Fruit fly (Drosophila melanogaster) whole organism, embryonic: Measurements from ENCODE around the gene CG32163.

Experiments
- Atf-2 ChIP-seq: fragments of 200-800 bp; sonication (Bioruptor generic); optimal IDR thresholded peaks from 2 replicates; lab custom pipeline; 2016; ENCODE audit warnings: missing biosample characterization, missing genetic modification characterization
- CG10274 ChIP-seq: fragments of 200-800 bp; sonication (Bioruptor generic); optimal IDR thresholded peaks from 3 replicates; lab custom pipeline; 2017; ENCODE audit warnings: missing biosample characterization, mild to moderate bottlenecking, missing genetic modification characterization
- CG11560 ChIP-seq: fragments of 200-800 bp; sonication (Bioruptor generic); IDR thresholded peaks from 3 replicates; pipeline ENCODE4 v1.3.6; 2022; ENCODE audit warnings: missing biosample characterization, missing genetic modification characterization
- CG12219 ChIP-seq: fragments of 200-800 bp; sonication (Bioruptor generic); optimal IDR thresholded peaks from 3 replicates; lab custom pipeline; 2018; ENCODE audit warnings: missing biosample characterization, mild to moderate bottlenecking, missing genetic modification characterization
- CG14050 ChIP-seq: fragments of 200-800 bp; sonication (Bioruptor generic); IDR thresholded peaks from 3 replicates; pipeline ENCODE4 v1.3.6; 2022; ENCODE audit warnings: missing biosample characterization, missing genetic modification characterization
- CG17829 ChIP-seq: fragments of 200-800 bp; optimal IDR thresholded peaks from 2 replicates; lab custom pipeline; 2019; ENCODE audit warnings: missing biosample characterization, mild to moderate bottlenecking, missing genetic modification characterization, moderate library complexity
- CG18476 ChIP-seq: fragments of 200-800 bp; sonication (Bioruptor generic); optimal IDR thresholded peaks from 2 replicates; lab custom pipeline; 2016; ENCODE audit warnings: missing biosample characterization, mild to moderate bottlenecking, missing genetic modification characterization
- CG18764 ChIP-seq: fragments of 200-800 bp; sonication (Bioruptor generic); optimal IDR thresholded peaks from 3 replicates; lab custom pipeline; 2016; ENCODE audit warnings: missing biosample characterization, missing genetic modification characterization
- CG2116 ChIP-seq: fragments of 200-800 bp; sonication (Bioruptor generic); optimal IDR thresholded peaks from 3 replicates; lab custom pipeline; 2018; ENCODE audit warnings: missing biosample characterization, mild to moderate bottlenecking, missing genetic modification characterization
- CG30020 ChIP-seq: fragments of 200-800 bp; optimal IDR thresholded peaks from 2 replicates; lab custom pipeline; 2019; ENCODE audit warnings: missing biosample characterization, mild to moderate bottlenecking, missing genetic modification characterization, moderate library complexity
- CG31388 ChIP-seq: fragments of 200-800 bp; sonication (Bioruptor generic); optimal IDR thresholded peaks from 2 replicates; lab custom pipeline; 2016; ENCODE audit warnings: missing biosample characterization, missing genetic modification characterization
- CG31441 ChIP-seq: fragments of 200-800 bp; sonication (Bioruptor generic); IDR thresholded peaks from 2 replicates; pipeline ENCODE4 v1.3.6; 2022; ENCODE audit warnings: missing biosample characterization, missing genetic modification characterization
- CG33557 ChIP-seq: fragments of 200-800 bp; sonication (Bioruptor generic); optimal IDR thresholded peaks from 2 replicates; lab custom pipeline; 2019; ENCODE audit warnings: missing biosample characterization, mild to moderate bottlenecking, missing genetic modification characterization, moderate library complexity
- CG5953 ChIP-seq: fragments of 200-800 bp; sonication (Bioruptor generic); IDR thresholded peaks from 2 replicates; pipeline ENCODE4 v1.3.6; 2022; ENCODE audit warnings: missing biosample characterization, missing genetic modification characterization
- CG7357 ChIP-seq: fragments of 200-800 bp; sonication (Bioruptor generic); IDR thresholded peaks from 3 replicates; pipeline ENCODE4 v1.3.6; 2022; ENCODE audit warnings: missing biosample characterization, missing genetic modification characterization
- CG8765 ChIP-seq: fragments of 200-800 bp; sonication (Bioruptor generic); IDR thresholded peaks from 2 replicates; pipeline ENCODE4 v1.3.6; 2022; ENCODE audit warnings: missing biosample characterization, missing genetic modification characterization
- CG9817 ChIP-seq: fragments of 200-800 bp; sonication (Bioruptor generic); optimal IDR thresholded peaks from 2 replicates; lab custom pipeline; 2018; ENCODE audit warnings: missing biosample characterization, mild to moderate bottlenecking, missing genetic modification characterization, moderate library complexity
- Dref ChIP-seq: fragments of 200-800 bp; sonication (Bioruptor generic); IDR thresholded peaks from 2 replicates; pipeline ENCODE4 v1.3.6; 2022; ENCODE audit warnings: missing biosample characterization, missing genetic modification characterization
- Drgx ChIP-seq: fragments of 200-800 bp; sonication (Bioruptor generic); IDR thresholded peaks from 2 replicates; pipeline ENCODE4 v1.3.6; 2022; ENCODE audit warnings: missing biosample characterization, missing genetic modification characterization
- E2f2 ChIP-seq: fragments of 200-800 bp; sonication (Bioruptor generic); IDR thresholded peaks from 2 replicates; pipeline ENCODE4 v1.3.6; 2022; ENCODE audit warnings: missing biosample characterization, missing genetic modification characterization
- Ets65A ChIP-seq: fragments of 200-800 bp; sonication (Bioruptor generic); peaks from one replicate; lab custom pipeline; 2016; ENCODE audit warnings: missing biosample characterization, missing genetic modification characterization
- Ets97D ChIP-seq: fragments of 200-800 bp; sonication (Bioruptor generic); optimal IDR thresholded peaks from 3 replicates; lab custom pipeline; 2016; ENCODE audit warnings: missing biosample characterization, missing genetic modification characterization
- HmgD ChIP-seq: fragments of 200-800 bp; sonication (Bioruptor generic); optimal IDR thresholded peaks from 3 replicates; lab custom pipeline; 2016; ENCODE audit warnings: missing biosample characterization, missing genetic modification characterization
- Jarid2 ChIP-seq: fragments of 200-800 bp; sonication (Bioruptor generic); optimal IDR thresholded peaks from 3 replicates; lab custom pipeline; 2017; ENCODE audit warnings: mild to moderate bottlenecking, missing biosample characterization, missing genetic modification reagents, missing genetic modification characterization
- Lhr ChIP-seq: fragments of 200-800 bp; sonication (Bioruptor generic); optimal IDR thresholded peaks from 3 replicates; lab custom pipeline; 2017; ENCODE audit warnings: mild to moderate bottlenecking, missing biosample characterization, missing genetic modification reagents, missing genetic modification characterization
- Sry-δ ChIP-seq: fragments of 200-800 bp; sonication (Bioruptor generic); optimal IDR thresholded peaks from 2 replicates; lab custom pipeline; 2016; ENCODE audit warnings: missing biosample characterization, missing genetic modification characterization
- Ssrp ChIP-seq: fragments of 200-800 bp; sonication (Bioruptor generic); optimal IDR thresholded peaks from 2 replicates; lab custom pipeline; 2018; ENCODE audit warnings: missing biosample characterization, mild to moderate bottlenecking, missing genetic modification characterization, moderate library complexity
- Tbp ChIP-seq: fragments of >200 bp; optimal IDR thresholded peaks from 2 replicates; lab custom pipeline; 2018; ENCODE audit warnings: missing biosample characterization, missing genetic modification characterization
- Xbp1 ChIP-seq: fragments of 200-800 bp; sonication (Bioruptor generic); optimal IDR thresholded peaks from 3 replicates; lab custom pipeline; 2016; ENCODE audit warnings: missing biosample characterization, mild to moderate bottlenecking, missing genetic modification characterization
- Xrp1 ChIP-seq: fragments of 200-800 bp; sonication (Bioruptor generic); IDR thresholded peaks from 2 replicates; pipeline ENCODE4 v1.3.6; 2022; ENCODE audit warnings: missing biosample characterization, missing genetic modification characterization
- bigmax ChIP-seq: fragments of 200-800 bp; sonication (Bioruptor generic); optimal IDR thresholded peaks from 2 replicates; lab custom pipeline; 2018; ENCODE audit warnings: missing biosample characterization, mild to moderate bottlenecking, missing genetic modification characterization
- cwo ChIP-seq: fragments of 200-800 bp; sonication (Bioruptor generic); optimal IDR thresholded peaks from 3 replicates; lab custom pipeline; 2017; ENCODE audit warnings: missing biosample characterization, missing genetic modification characterization, mild to moderate bottlenecking, moderate library complexity, missing genetic modification reagents
- dati ChIP-seq: fragments of 200-800 bp; sonication (Bioruptor generic); IDR thresholded peaks from 2 replicates; pipeline ENCODE4 v1.3.6; 2022; ENCODE audit warnings: missing biosample characterization, missing genetic modification characterization
- dmrt99B ChIP-seq: fragments of 200-800 bp; sonication (Bioruptor generic); optimal IDR thresholded peaks from 2 replicates; lab custom pipeline; 2018; ENCODE audit warnings: missing biosample characterization, mild to moderate bottlenecking, missing genetic modification characterization, moderate library complexity
- ems ChIP-seq: fragments of 200-800 bp; sonication (Bioruptor generic); optimal IDR thresholded peaks from 3 replicates; lab custom pipeline; 2016; ENCODE audit warnings: missing biosample characterization, missing genetic modification characterization
- en ChIP-seq: fragments of 200-800 bp; sonication (Bioruptor generic); optimal IDR thresholded peaks from 2 replicates; lab custom pipeline; 2016; ENCODE audit warnings: missing biosample characterization, missing genetic modification characterization
- ewg ChIP-seq: fragments of 200-800 bp; sonication (Bioruptor generic); optimal IDR thresholded peaks from 3 replicates; lab custom pipeline; 2017; ENCODE audit warnings: mild to moderate bottlenecking, missing biosample characterization, missing genetic modification reagents, missing genetic modification characterization
- eyg ChIP-seq: fragments of 200-800 bp; sonication (Bioruptor generic); optimal IDR thresholded peaks from 3 replicates; lab custom pipeline; 2016; ENCODE audit warnings: missing biosample characterization, missing genetic modification characterization
- fd96Cb ChIP-seq: fragments of 200-800 bp; sonication (Bioruptor generic); optimal IDR thresholded peaks from 2 replicates; lab custom pipeline; 2018; ENCODE audit warnings: missing biosample characterization, mild to moderate bottlenecking, missing genetic modification characterization, moderate library complexity
- insv ChIP-seq, 2 experiments: fragments of 200-800 bp; sonication (Bioruptor generic); optimal IDR thresholded peaks; 3 replicates each; lab custom pipeline; 2016 to 2018; ENCODE audit warnings: missing biosample characterization in 2 of 2, missing genetic modification characterization in 2 of 2
- knrl ChIP-seq: fragments of 200-800 bp; sonication (Bioruptor generic); IDR thresholded peaks from 3 replicates; pipeline ENCODE4 v1.3.6; 2022; ENCODE audit warnings: missing biosample characterization, missing genetic modification characterization; ENCODE audit not compliant: partially characterized antibody
- nau ChIP-seq: fragments of 200-800 bp; sonication (Bioruptor generic); optimal IDR thresholded peaks from 3 replicates; lab custom pipeline; 2017; ENCODE audit warnings: missing biosample characterization, mild to moderate bottlenecking, missing genetic modification characterization, missing genetic modification reagents
- org-1 ChIP-seq: fragments of 200-800 bp; sonication (Bioruptor generic); optimal IDR thresholded peaks from 2 replicates; lab custom pipeline; 2017; ENCODE audit warnings: missing biosample characterization, missing genetic modification characterization
- pan ChIP-seq, 4 experiments: fragments of >200 bp in 3 of 4; fragments of 200-800 bp in 1 of 4; sonication (Bioruptor generic) in 1 of 4; optimal IDR thresholded peaks in 3 of 4; IDR thresholded peaks in 1 of 4; 2 replicates each; pipeline versions ENCODE4 v1.3.6 to Lab custom; 2017 to 2022; ENCODE audit warnings: missing biosample characterization in 2 of 4, missing genetic modification characterization in 2 of 4, mixed read lengths in 1 of 4
- pb ChIP-seq: fragments of 200-800 bp; sonication (Bioruptor generic); optimal IDR thresholded peaks from 3 replicates; lab custom pipeline; 2016; ENCODE audit warnings: missing biosample characterization, missing genetic modification characterization
- pnt ChIP-seq: fragments of 200-800 bp; sonication (Bioruptor generic); optimal IDR thresholded peaks from 3 replicates; lab custom pipeline; 2016; ENCODE audit warnings: missing biosample characterization, missing genetic modification characterization
- schlank ChIP-seq: fragments of 200-800 bp; sonication (Bioruptor generic); optimal IDR thresholded peaks from 2 replicates; lab custom pipeline; 2018; ENCODE audit warnings: missing biosample characterization, mild to moderate bottlenecking, missing genetic modification characterization
- sqz ChIP-seq: fragments of 200-800 bp; sonication (Bioruptor generic); optimal IDR thresholded peaks from 3 replicates; lab custom pipeline; 2018; ENCODE audit warnings: missing biosample characterization, mild to moderate bottlenecking, missing genetic modification characterization
- tgo ChIP-seq: fragments of 200-800 bp; sonication (Bioruptor generic); IDR thresholded peaks from 3 replicates; pipeline ENCODE4 v1.3.6; 2022; ENCODE audit warnings: missing biosample characterization, missing genetic modification characterization
- unpg ChIP-seq: fragments of 200-800 bp; sonication (Bioruptor generic); optimal IDR thresholded peaks from 3 replicates; lab custom pipeline; 2018; ENCODE audit warnings: missing biosample characterization, mild to moderate bottlenecking, missing genetic modification characterization, moderate library complexity
- vfl ChIP-seq: fragments of 200-800 bp; sonication (Bioruptor generic); optimal IDR thresholded peaks from 2 replicates; lab custom pipeline; 2016; ENCODE audit warnings: missing biosample characterization, missing genetic modification characterization
- zen ChIP-seq: fragments of 200-800 bp; sonication (Bioruptor generic); optimal IDR thresholded peaks from 3 replicates; lab custom pipeline; 2018; ENCODE audit warnings: missing biosample characterization, mild to moderate bottlenecking, missing genetic modification characterization, moderate library complexity

CG32163 gene

DNA sequence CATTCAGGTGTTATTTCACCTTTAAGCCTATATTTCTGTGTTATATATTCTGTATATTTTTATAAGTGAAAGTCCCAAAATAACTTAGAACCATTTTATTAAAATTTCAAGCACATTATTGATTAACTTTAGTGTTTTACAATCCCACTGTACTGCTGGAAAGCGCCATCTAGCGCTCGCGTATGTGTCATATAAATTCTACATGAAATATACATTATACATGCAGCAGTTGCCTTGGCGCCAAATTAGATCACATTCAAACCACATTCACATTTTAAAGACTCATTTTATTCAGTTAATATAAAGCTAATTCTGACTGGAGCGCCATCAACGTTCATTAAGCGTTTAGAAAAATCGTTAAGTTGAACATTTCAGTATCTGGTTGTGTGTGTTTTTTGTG lies 23.6 kb upstream of the CG32163 start (continued):
- no peak for TF ChIP-seq sqz (GFP tag; lab: Kevin White, UChicago)
- TF ChIP-seq pb: no peak
- TF ChIP-seq cwo (GFP tag; lab: Kevin White, UChicago): no peak
- no peak for TF ChIP-seq CG18476
- TF ChIP-seq nau (GFP tag; lab: Kevin White, UChicago): no peak
- TF ChIP-seq pnt: no peak
- peak; percentile 21; the same call in 1 of the 3 replicates for TF ChIP-seq knrl
- TF ChIP-seq Xrp1: peak; percentile 15; the same call in 1 of the 2 replicates
- no peak for TF ChIP-seq Atf-2 (GFP tag; lab: Kevin White, UChicago)
- TF ChIP-seq pan (optimal IDR thresholded peaks at IDR 0.05; lab: Kevin White, UChicago): no peak
- peak in 1 of 2 experiments; percentile 28 for TF ChIP-seq pan (GFP tag; optimal IDR thresholded peaks at IDR 0.05 in 1 of 2, IDR thresholded peaks at IDR 0.05 in 1 of 2)
- TF ChIP-seq CG14050 (GFP tag; lab: Robert Waterston, UW): no peak
- peak; percentile 1 for TF ChIP-seq unpg (GFP tag; lab: Kevin White, UChicago)
- no peak for TF ChIP-seq CG18764
- no peak for TF ChIP-seq HmgD (GFP tag; lab: Kevin White, UChicago)
- no peak for TF ChIP-seq CG8765 (GFP tag; lab: Robert Waterston, UW)
- no peak for TF ChIP-seq Xbp1
- TF ChIP-seq Lhr (GFP tag; lab: Kevin White, UChicago): peak; percentile 19
- no peak for TF ChIP-seq Dref (GFP tag; lab: Robert Waterston, UW)
- no peak for TF ChIP-seq CG30020 (tag; lab: Kevin White, UChicago)
- no peak for TF ChIP-seq CG33557
- TF ChIP-seq vfl: no peak
- peak; percentile 92 for TF ChIP-seq E2f2
- TF ChIP-seq CG11560 (tag; lab: Robert Waterston, UW): no peak
- no peak for TF ChIP-seq schlank (tag; lab: Kevin White, UChicago)
- TF ChIP-seq dati (GFP tag; lab: Robert Waterston, UW): no peak
- TF ChIP-seq CG17829 (tag; lab: Kevin White, UChicago): peak; percentile 15
- TF ChIP-seq CG2116 (GFP tag; lab: Kevin White, UChicago): no peak
- TF ChIP-seq ewg (GFP tag; lab: Kevin White, UChicago): no peak
- TF ChIP-seq CG31388: no peak
- TF ChIP-seq CG31441 (GFP tag; lab: Robert Waterston, UW): no peak
- TF ChIP-seq Sry-δ (GFP tag; lab: Kevin White, UChicago): no peak
- TF ChIP-seq Ets65A: peak; percentile 15
- TF ChIP-seq Jarid2: no peak
- no peak for TF ChIP-seq fd96Cb
- no peak for TF ChIP-seq CG7357
- no peak for TF ChIP-seq Ets97D
- no peak for TF ChIP-seq CG12219 (GFP tag; lab: Kevin White, UChicago)
- no peak for TF ChIP-seq en (GFP tag; lab: Kevin White, UChicago)
- no peak for TF ChIP-seq ems
- no peak for TF ChIP-seq CG5953 (GFP tag; lab: Robert Waterston, UW)
- no peak for TF ChIP-seq Drgx
- TF ChIP-seq bigmax (GFP tag; lab: Kevin White, UChicago): no peak
- no peak for TF ChIP-seq CG10274 (GFP tag; lab: Kevin White, UChicago)
- peak; percentile 29; the same call in 2 of the 3 replicates for TF ChIP-seq tgo (GFP tag; lab: Robert Waterston, UW)
- no peak for TF ChIP-seq dmrt99B (tag; lab: Kevin White, UChicago)
- TF ChIP-seq eyg (GFP tag; lab: Kevin White, UChicago): no peak
- TF ChIP-seq Tbp (GFP tag; lab: Kevin White, UChicago): no peak
- no peak for TF ChIP-seq CG9817
- TF ChIP-seq Ssrp (tag; lab: Kevin White, UChicago): no peak
- TF ChIP-seq org-1: no peak
- no peak for TF ChIP-seq insv (GFP tag; optimal IDR thresholded peaks at IDR 0.05; lab: Kevin White, UChicago)
- no peak for TF ChIP-seq zen (tag; lab: Kevin White, UChicago)
